Worm (Caenorhabditis elegans): ENCODE results near the gene F15A4.5.
A peak's percentile ranks its signal among the peaks of the same experiment; 100 is the strongest.

Gene F15A4.5

DNA sequence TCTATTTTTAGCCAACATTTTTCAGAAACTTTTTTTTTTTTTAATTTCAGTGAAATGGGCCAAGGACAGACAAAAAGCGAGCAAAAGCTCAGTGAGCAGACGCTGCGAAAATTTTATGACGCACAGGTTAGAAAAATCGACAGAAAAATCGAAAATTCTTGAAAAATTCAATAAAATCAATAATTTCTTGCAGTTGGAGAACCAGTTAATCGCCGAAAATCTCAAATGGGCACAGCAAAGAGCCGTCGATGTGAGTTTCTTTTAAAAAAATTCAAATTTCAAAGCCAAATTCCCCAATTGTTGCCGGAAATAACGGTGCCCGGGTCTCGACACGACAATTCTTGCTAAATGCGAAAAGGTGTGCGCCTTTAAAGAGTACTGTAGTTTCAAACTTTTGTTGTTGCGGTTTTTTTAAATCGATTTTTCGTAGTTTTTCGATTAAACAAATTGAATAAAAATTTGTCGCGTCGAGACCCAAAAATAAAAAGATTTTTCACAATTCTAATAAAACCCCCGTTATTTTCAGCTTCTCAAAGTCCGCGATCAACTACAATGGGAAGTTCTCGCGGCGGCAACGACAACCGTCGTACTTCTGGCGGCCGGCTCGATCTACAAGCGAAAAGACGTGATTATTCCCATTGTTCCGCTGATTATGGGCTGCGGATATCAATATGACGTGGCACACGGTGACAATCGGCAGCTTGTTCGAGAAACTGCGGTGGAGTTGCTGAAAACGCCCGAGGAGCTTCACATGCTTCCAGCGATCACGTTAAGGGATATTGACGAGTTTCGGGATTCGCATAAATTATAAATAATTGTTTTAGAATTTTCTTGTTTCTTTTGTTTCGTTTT is 10.2 kb downstream of the F15A4.5 start, which contains the start of gene tag-280:
Gene tag-280 (plus strand): TSS at position 51 of the 852 bp plus-strand sequence.
- TF ChIP-seq F33H1.4 (GFP tag; IDR thresholded peaks at IDR 0.05) (peak; percentile 66), madf-3 (GFP tag; IDR thresholded peaks at IDR 0.05) (no peak), xnd-1 (tag; optimal IDR thresholded peaks at IDR 0.05) (peak; percentile 36), madf-6 (GFP tag; IDR thresholded peaks at IDR 0.05) (peak; percentile 61; the same call in 1 of the 2 replicates), lsl-1 (GFP tag; optimal IDR thresholded peaks at IDR 0.05) (peak; percentile 75), egl-44 (GFP tag; IDR thresholded peaks at IDR 0.05) (no peak)

ce11 chrII:12459422-12459821 is 11.6 kb downstream of the F15A4.5 start, which contains the start of gene tag-281:
Gene tag-281 (plus strand): TSS chrII:12459761.
- TF ChIP-seq snpc-1.3 (tag; optimal IDR thresholded peaks at IDR 0.05; ENCODE audit: insufficient read depth) (peak; percentile 38), somi-1 (GFP tag; optimal IDR thresholded peaks at IDR 0.05) (no peak), rec-8 (tag; optimal IDR thresholded peaks at IDR 0.05) (no peak), madf-8 (GFP tag; conservative IDR thresholded peaks at IDR 0.05) (peak; percentile 32; the same call in 1 of the 2 replicates), nhr-80 (tag; optimal IDR thresholded peaks at IDR 0.05) (no peak), D2030.7 (GFP tag; IDR thresholded peaks at IDR 0.05) (peak; percentile 28; the same call in 1 of the 2 replicates), snpc-1.1 (tag; optimal IDR thresholded peaks at IDR 0.05; ENCODE audit: insufficient read depth) (peak; percentile 39), ztf-22 (GFP tag; optimal IDR thresholded peaks at IDR 0.05) (no peak), egl-18 (GFP tag; IDR thresholded peaks at IDR 0.05) (no peak), die-1 (tag; optimal IDR thresholded peaks at IDR 0.05) (no peak), cebp-1 (GFP tag; IDR thresholded peaks at IDR 0.05) (no peak), cebp-1 (tag; optimal IDR thresholded peaks at IDR 0.05) (no peak), nfyb-1 (GFP tag; IDR thresholded peaks at IDR 0.05) (no peak), ceh-100 (GFP tag; IDR thresholded peaks at IDR 0.05) (no peak; the same call in 1 of the 2 replicates), tbp1 (GFP tag; optimal IDR thresholded peaks at IDR 0.05) (peak; percentile 56), unc-130 (GFP tag; optimal IDR thresholded peaks at IDR 0.05) (no peak), gei-17 (GFP tag; optimal IDR thresholded peaks at IDR 0.05) (no peak), B0019.2 (GFP tag; conservative IDR thresholded peaks at IDR 0.05) (no peak), him-1 (tag; optimal IDR thresholded peaks at IDR 0.05) (no peak), F39B2.1 (GFP tag; IDR thresholded peaks at IDR 0.05) (no peak), ama-1 (optimal IDR thresholded peaks at IDR 0.05) (no peak), ama-1 (GFP tag; optimal IDR thresholded peaks at IDR 0.05) (no peak), F37B4.10 (GFP tag; IDR thresholded peaks at IDR 0.05) (no peak), bed-2 (GFP tag; IDR thresholded peaks at IDR 0.05) (no peak), nhr-27 (tag; optimal IDR thresholded peaks at IDR 0.05) (no peak), ceh-91 (GFP tag; IDR thresholded peaks at IDR 0.05) (peak; percentile 35; the same call in 1 of the 2 replicates), unc-62 (GFP tag; optimal IDR thresholded peaks at IDR 0.05) (no peak), F52B5.7 (tag; optimal IDR thresholded peaks at IDR 0.05) (no peak), aptf-2 (GFP tag; conservative IDR thresholded peaks at IDR 0.05) (no peak), F22D6.2 (tag; optimal IDR thresholded peaks at IDR 0.05) (no peak), ceh-79 (tag; optimal IDR thresholded peaks at IDR 0.05) (no peak), lin-54 (GFP tag; optimal IDR thresholded peaks at IDR 0.05) (peak; percentile 97), bed-1 (GFP tag; IDR thresholded peaks at IDR 0.05) (no peak), lin-40 (tag; optimal IDR thresholded peaks at IDR 0.05) (no peak), F57A8.1 (GFP tag; optimal IDR thresholded peaks at IDR 0.05) (no peak), sdz-38 (tag; optimal IDR thresholded peaks at IDR 0.05) (no peak), attf-3 (GFP tag; conservative IDR thresholded peaks at IDR 0.05) (peak; percentile 38; the same call in 1 of the 2 replicates), B0336.3 (GFP tag; IDR thresholded peaks at IDR 0.05) (no peak), snpc-3.4 (tag; optimal IDR thresholded peaks at IDR 0.05) (no peak), egrh-3 (GFP tag; IDR thresholded peaks at IDR 0.05) (no peak)

Measured in whole organism, young adult.